Worm (Caenorhabditis elegans) whole organism, L4 larva: Measurements from ENCODE around the gene srh-229.

Experiments used
- F44E2.7 ChIP-seq: fragments of 200-800 bp; sonication (Bioruptor generic); IDR thresholded peaks from 2 replicates; pipeline ENCODE4 v2.1.2; 2022; ENCODE audit warnings: missing genetic modification characterization, missing compliant biosample characterization
- gei-8 ChIP-seq: fragments of 200-800 bp; sonication (Bioruptor generic); optimal IDR thresholded peaks from 2 replicates; lab custom pipeline; 2018; ENCODE audit warnings: mild to moderate bottlenecking, missing genetic modification characterization, missing compliant biosample characterization
- mep-1 ChIP-seq: fragments of 150-350 bp; sonication (generic microtip); optimal IDR thresholded peaks from 3 replicates; lab custom pipeline; 2014; ENCODE audit warnings: missing biosample characterization, missing genetic modification characterization

- TF ChIP-seq gei-8 (GFP tag; lab: Kevin White, UChicago) (no peak), mep-1 (tag; lab: Kevin White, UChicago) (no peak), F44E2.7 (GFP tag; lab: Robert Waterston, UW) (no peak)
These were observed 28.8 kb upstream of the srh-229 start, which contains the start of gene C54F6.3 for ce11 chrV:7532947-7533346.
